Fruit fly (Drosophila melanogaster) whole organism, embryonic: ENCODE measurements around the gene Osi16.

Source experiments
- Abd-B ChIP-seq: fragments of 200-800 bp; sonication (Bioruptor generic); optimal IDR thresholded peaks from 2 replicates; lab custom pipeline; 2018; ENCODE audit warnings: missing biosample characterization, mild to moderate bottlenecking, missing genetic modification characterization, moderate library complexity
- Atf3 ChIP-seq: fragments of 200-800 bp; sonication (Bioruptor generic); optimal IDR thresholded peaks from 3 replicates; lab custom pipeline; 2016; ENCODE audit warnings: missing biosample characterization, missing genetic modification characterization
- B-H2 ChIP-seq: fragments of 200-800 bp; sonication (Bioruptor generic); optimal IDR thresholded peaks from 2 replicates; lab custom pipeline; 2018; ENCODE audit warnings: missing biosample characterization, mild to moderate bottlenecking, missing genetic modification characterization
- BEAF-32 ChIP-seq: fragments of 200-800 bp; sonication (Bioruptor generic); optimal IDR thresholded peaks from 3 replicates; lab custom pipeline; 2017; ENCODE audit warnings: missing biosample characterization, missing genetic modification characterization, mild to moderate bottlenecking, moderate library complexity, missing genetic modification reagents
- CG11247 ChIP-seq: fragments of 200-800 bp; sonication (Bioruptor generic); IDR thresholded peaks from 2 replicates; pipeline ENCODE4 v1.3.6; 2022; ENCODE audit warnings: missing biosample characterization, missing genetic modification characterization
- CG11560 ChIP-seq: fragments of 200-800 bp; sonication (Bioruptor generic); IDR thresholded peaks from 3 replicates; pipeline ENCODE4 v1.3.6; 2022; ENCODE audit warnings: missing biosample characterization, missing genetic modification characterization
- CG12071 ChIP-seq: fragments of 200-800 bp; sonication (Bioruptor generic); optimal IDR thresholded peaks from 3 replicates; lab custom pipeline; 2018; ENCODE audit warnings: missing biosample characterization, mild to moderate bottlenecking, missing genetic modification characterization
- CG12391 ChIP-seq: fragments of 200-800 bp; sonication (Bioruptor generic); optimal IDR thresholded peaks from 3 replicates; lab custom pipeline; 2018; ENCODE audit warnings: missing biosample characterization, mild to moderate bottlenecking, missing genetic modification characterization, moderate library complexity
- CG13287 ChIP-seq: fragments of 200-800 bp; sonication (Bioruptor generic); IDR thresholded peaks from 2 replicates; pipeline ENCODE4 v1.3.6; 2022; ENCODE audit warnings: missing biosample characterization, missing genetic modification characterization; ENCODE audit not compliant: partially characterized antibody
- CG1602 ChIP-seq: fragments of 200-800 bp; sonication (Bioruptor generic); optimal IDR thresholded peaks from 3 replicates; lab custom pipeline; 2016; ENCODE audit warnings: missing biosample characterization, missing genetic modification characterization
- CG1603 ChIP-seq: fragments of 200-800 bp; sonication (Bioruptor generic); optimal IDR thresholded peaks from 2 replicates; lab custom pipeline; 2019; ENCODE audit warnings: missing biosample characterization, mild to moderate bottlenecking, missing genetic modification characterization, moderate library complexity
- CG16863 ChIP-seq: fragments of 200-800 bp; sonication (Bioruptor generic); optimal IDR thresholded peaks from 3 replicates; lab custom pipeline; 2016; ENCODE audit warnings: missing biosample characterization, missing genetic modification characterization
- CG2875 ChIP-seq: fragments of 200-800 bp; sonication (Bioruptor generic); optimal IDR thresholded peaks from 2 replicates; lab custom pipeline; 2017; ENCODE audit warnings: missing biosample characterization, mild to moderate bottlenecking, missing genetic modification characterization, missing genetic modification reagents
- CG2889 ChIP-seq: fragments of 200-800 bp; sonication (Bioruptor generic); IDR thresholded peaks from 3 replicates; pipeline ENCODE4 v1.3.6; 2022; ENCODE audit warnings: missing biosample characterization, missing genetic modification characterization
- CG3065 ChIP-seq: fragments of 200-800 bp; sonication (Bioruptor generic); optimal IDR thresholded peaks from 2 replicates; lab custom pipeline; 2016; ENCODE audit warnings: missing biosample characterization, missing genetic modification characterization
- CG31365 ChIP-seq: fragments of 200-800 bp; sonication (Bioruptor generic); optimal IDR thresholded peaks from 2 replicates; lab custom pipeline; 2018; ENCODE audit warnings: missing biosample characterization, mild to moderate bottlenecking, missing genetic modification characterization
- CG33557 ChIP-seq: fragments of 200-800 bp; sonication (Bioruptor generic); optimal IDR thresholded peaks from 2 replicates; lab custom pipeline; 2019; ENCODE audit warnings: missing biosample characterization, mild to moderate bottlenecking, missing genetic modification characterization, moderate library complexity
- CG34376 ChIP-seq: fragments of 200-800 bp; sonication (Bioruptor generic); optimal IDR thresholded peaks from 2 replicates; lab custom pipeline; 2018; ENCODE audit warnings: missing biosample characterization, mild to moderate bottlenecking, missing genetic modification characterization
- CG3838 ChIP-seq: fragments of 200-800 bp; sonication (Bioruptor generic); optimal IDR thresholded peaks from 3 replicates; lab custom pipeline; 2016; ENCODE audit warnings: missing biosample characterization, missing genetic modification characterization
- CG3847 ChIP-seq: fragments of 200-800 bp; sonication (Bioruptor generic); IDR thresholded peaks from 2 replicates; pipeline ENCODE4 v1.3.6; 2022; ENCODE audit warnings: missing biosample characterization, missing genetic modification characterization
- CG43689 ChIP-seq: fragments of 200-800 bp; sonication (Bioruptor generic); IDR thresholded peaks from 2 replicates; pipeline ENCODE4 v1.3.6; 2022; ENCODE audit warnings: missing biosample characterization, missing genetic modification characterization
- CG9609 ChIP-seq: fragments of 200-800 bp; sonication (Bioruptor generic); optimal IDR thresholded peaks from 3 replicates; lab custom pipeline; 2016; ENCODE audit warnings: missing biosample characterization, missing genetic modification characterization
- Dip3 ChIP-seq: fragments of 200-800 bp; sonication (Bioruptor generic); optimal IDR thresholded peaks from 3 replicates; lab custom pipeline; 2016; ENCODE audit warnings: missing biosample characterization, missing genetic modification characterization
- Dp ChIP-seq: fragments of 200-800 bp; sonication (Bioruptor generic); optimal IDR thresholded peaks from 2 replicates; lab custom pipeline; 2018; ENCODE audit warnings: missing biosample characterization, mild to moderate bottlenecking, missing genetic modification characterization, moderate library complexity
- Dref ChIP-seq: fragments of 200-800 bp; sonication (Bioruptor generic); IDR thresholded peaks from 2 replicates; pipeline ENCODE4 v1.3.6; 2022; ENCODE audit warnings: missing biosample characterization, missing genetic modification characterization
- Eip74EF ChIP-seq, 2 experiments: fragments of 200-800 bp in 1 of 2; fragments of >200 bp in 1 of 2; sonication (Bioruptor generic) in 1 of 2; optimal IDR thresholded peaks; 2 replicates each; lab custom pipeline; 2017 to 2019; ENCODE audit warnings: missing biosample characterization in 2 of 2, missing genetic modification characterization in 2 of 2, mild to moderate bottlenecking in 1 of 2, moderate library complexity in 1 of 2
- Fer1 ChIP-seq: fragments of 200-800 bp; sonication (Bioruptor generic); optimal IDR thresholded peaks from 2 replicates; lab custom pipeline; 2017; ENCODE audit warnings: missing biosample characterization, mild to moderate bottlenecking, missing genetic modification characterization
- Fer2 ChIP-seq: fragments of 200-800 bp; sonication (Bioruptor generic); optimal IDR thresholded peaks from 2 replicates; lab custom pipeline; 2018; ENCODE audit warnings: missing biosample characterization, mild to moderate bottlenecking, missing genetic modification characterization, moderate library complexity
- Fer3 ChIP-seq: fragments of 200-800 bp; sonication (Bioruptor generic); optimal IDR thresholded peaks from 2 replicates; lab custom pipeline; 2018; ENCODE audit warnings: missing biosample characterization, mild to moderate bottlenecking, missing genetic modification characterization, moderate library complexity
- Kr ChIP-seq: fragments of 200-800 bp; sonication (Bioruptor generic); optimal IDR thresholded peaks from 2 replicates; lab custom pipeline; 2017; ENCODE audit warnings: missing biosample characterization, mild to moderate bottlenecking, missing genetic modification characterization
- Sry-β ChIP-seq: fragments of 200-800 bp; sonication (Bioruptor generic); optimal IDR thresholded peaks from 2 replicates; lab custom pipeline; 2018; ENCODE audit warnings: missing biosample characterization, mild to moderate bottlenecking, missing genetic modification characterization, moderate library complexity
- Stat92E ChIP-seq, 3 experiments: fragments of >200 bp in 2 of 3; fragments of 200-800 bp in 1 of 3; sonication (Bioruptor generic) in 1 of 3; optimal IDR thresholded peaks; 2 replicates each; lab custom pipeline; 2017 to 2019; ENCODE audit warnings: missing biosample characterization in 3 of 3, missing genetic modification characterization in 3 of 3, mild to moderate bottlenecking in 1 of 3, moderate library complexity in 1 of 3
- ash1 ChIP-seq: fragments of 200-800 bp; sonication (Bioruptor generic); optimal IDR thresholded peaks from 2 replicates; lab custom pipeline; 2018; ENCODE audit warnings: missing biosample characterization, mild to moderate bottlenecking, missing genetic modification characterization
- bab2 ChIP-seq: fragments of 200-800 bp; sonication (Bioruptor generic); optimal IDR thresholded peaks from 2 replicates; lab custom pipeline; 2016; ENCODE audit warnings: missing biosample characterization, missing genetic modification characterization
- croc ChIP-seq: fragments of 200-800 bp; sonication (Bioruptor generic); conservative IDR thresholded peaks from 3 replicates; pipeline ENCODE4 v1.3.6; 2022; ENCODE audit warnings: missing biosample characterization, missing genetic modification characterization
- dan ChIP-seq: fragments of 200-800 bp; sonication (Bioruptor generic); IDR thresholded peaks from 2 replicates; pipeline ENCODE4 v1.3.6; 2022; ENCODE audit warnings: missing biosample characterization, missing genetic modification characterization
- dimm ChIP-seq: fragments of 200-800 bp; sonication (Bioruptor generic); IDR thresholded peaks from 2 replicates; pipeline ENCODE4 v1.3.6; 2022; ENCODE audit warnings: missing biosample characterization, missing genetic modification characterization
- her ChIP-seq: fragments of 200-800 bp; sonication (Bioruptor generic); optimal IDR thresholded peaks from 2 replicates; lab custom pipeline; 2016; ENCODE audit warnings: missing biosample characterization, missing genetic modification characterization
- inv ChIP-seq: fragments of 200-800 bp; sonication (Bioruptor generic); IDR thresholded peaks from 2 replicates; pipeline ENCODE4 v1.3.6; 2022; ENCODE audit warnings: missing biosample characterization, missing genetic modification characterization; ENCODE audit not compliant: partially characterized antibody
- lola ChIP-seq, 3 experiments: fragments of >200 bp in 2 of 3; fragments of 200-800 bp in 1 of 3; sonication (Bioruptor generic) in 1 of 3; optimal IDR thresholded peaks; 2 replicates each; lab custom pipeline; 2017 to 2019; ENCODE audit warnings: missing biosample characterization in 3 of 3, missing genetic modification characterization in 3 of 3, mild to moderate bottlenecking in 1 of 3, moderate library complexity in 1 of 3
- nom ChIP-seq: fragments of 200-800 bp; sonication (Bioruptor generic); optimal IDR thresholded peaks from 2 replicates; lab custom pipeline; 2017; ENCODE audit warnings: missing biosample characterization, missing genetic modification characterization, mild to moderate bottlenecking, moderate library complexity, missing genetic modification reagents
- psq ChIP-seq: fragments of 200-800 bp; sonication (Bioruptor generic); optimal IDR thresholded peaks from 2 replicates; lab custom pipeline; 2017; ENCODE audit warnings: missing biosample characterization, missing genetic modification characterization
- seq ChIP-seq: fragments of 200-800 bp; sonication (Bioruptor generic); IDR thresholded peaks from 2 replicates; pipeline ENCODE4 v1.3.6; 2022; ENCODE audit warnings: missing biosample characterization, missing genetic modification characterization
- shn ChIP-seq: fragments of 200-800 bp; sonication (Bioruptor generic); optimal IDR thresholded peaks from 3 replicates; lab custom pipeline; 2016; ENCODE audit warnings: missing biosample characterization, missing genetic modification characterization
- sna ChIP-seq: fragments of 200-800 bp; sonication (Bioruptor generic); IDR thresholded peaks from 2 replicates; pipeline ENCODE4 v1.3.6; 2022; ENCODE audit warnings: missing biosample characterization, missing genetic modification characterization; ENCODE audit not compliant: partially characterized antibody
- tna ChIP-seq: fragments of 200-800 bp; sonication (Bioruptor generic); IDR thresholded peaks from 2 replicates; pipeline ENCODE4 v1.3.6; 2022; ENCODE audit warnings: missing biosample characterization, missing genetic modification characterization; ENCODE audit not compliant: partially characterized antibody
- trem ChIP-seq: fragments of 200-800 bp; optimal IDR thresholded peaks from 3 replicates; lab custom pipeline; 2019; ENCODE audit warnings: missing biosample characterization, mild to moderate bottlenecking, missing genetic modification characterization, moderate library complexity
- tup ChIP-seq: fragments of 200-800 bp; sonication (Bioruptor generic); optimal IDR thresholded peaks from 2 replicates; lab custom pipeline; 2016; ENCODE audit warnings: missing biosample characterization, mild to moderate bottlenecking, missing genetic modification characterization, moderate library complexity
- zfh2 ChIP-seq: fragments of 200-800 bp; sonication (Bioruptor generic); optimal IDR thresholded peaks from 2 replicates; lab custom pipeline; 2016; ENCODE audit warnings: missing biosample characterization, missing genetic modification characterization

The Osi16 gene

dm6 chr3R:6352893-6353623 lies 48.0 kb downstream of the Osi16 start (continued):
- TF ChIP-seq Abd-B (GFP tag; lab: Kevin White, UChicago) = no peak
- TF ChIP-seq Fer1 (GFP tag; lab: Kevin White, UChicago) = no peak
- TF ChIP-seq CG9609 (GFP tag; lab: Kevin White, UChicago) = no peak
- no peak for TF ChIP-seq CG3838 (GFP tag; lab: Kevin White, UChicago)
- no peak for TF ChIP-seq her (GFP tag; lab: Kevin White, UChicago)
- TF ChIP-seq CG2889 = no peak
- no peak for TF ChIP-seq Dip3 (GFP tag; lab: Kevin White, UChicago)
- TF ChIP-seq CG3847 (GFP tag; lab: Robert Waterston, UW) = no peak
- no peak for TF ChIP-seq Fer2 (tag; lab: Kevin White, UChicago)
- TF ChIP-seq shn (GFP tag; lab: Kevin White, UChicago) = no peak
- no peak for TF ChIP-seq Dref (GFP tag; lab: Robert Waterston, UW)
- peak; percentile 8 for TF ChIP-seq CG12071 (GFP tag; lab: Kevin White, UChicago)
- TF ChIP-seq Kr (GFP tag; lab: Kevin White, UChicago) = no peak
- TF ChIP-seq CG13287 (GFP tag; lab: Robert Waterston, UW) = no peak
- no peak for TF ChIP-seq zfh2 (GFP tag; lab: Kevin White, UChicago)
- no peak for TF ChIP-seq Stat92E (GFP tag; optimal IDR thresholded peaks at IDR 0.05; lab: Kevin White, UChicago)
- TF ChIP-seq CG31365 (tag; lab: Kevin White, UChicago) = no peak
- TF ChIP-seq Atf3 = no peak
- no peak for TF ChIP-seq trem
- TF ChIP-seq nom = no peak
- peak; percentile 50 for TF ChIP-seq CG12391 (tag; lab: Kevin White, UChicago)
- no peak for TF ChIP-seq seq
- TF ChIP-seq dan (GFP tag; lab: Robert Waterston, UW) = no peak
- TF ChIP-seq B-H2 = no peak
- peak; percentile 33 for TF ChIP-seq CG1603
- no peak for TF ChIP-seq CG33557 (GFP tag; lab: Kevin White, UChicago)
- no peak for TF ChIP-seq ash1 (GFP tag; lab: Kevin White, UChicago)
- peak; percentile 18 for TF ChIP-seq Sry-β (GFP tag; lab: Kevin White, UChicago)
- no peak for TF ChIP-seq dimm
- no peak for TF ChIP-seq croc (GFP tag; lab: Robert Waterston, UW)
- no peak for TF ChIP-seq Eip74EF (GFP tag; optimal IDR thresholded peaks at IDR 0.05; lab: Kevin White, UChicago)
- TF ChIP-seq tup (GFP tag; lab: Kevin White, UChicago) = no peak
- TF ChIP-seq CG11247 (GFP tag; lab: Robert Waterston, UW) = no peak
- no peak; the same call in 1 of the 2 replicates for TF ChIP-seq tna
- no peak for TF ChIP-seq BEAF-32 (GFP tag; lab: Kevin White, UChicago)
- TF ChIP-seq lola (GFP tag; optimal IDR thresholded peaks at IDR 0.05; lab: Kevin White, UChicago) = peak in 1 of 3 experiments; percentile 40
- no peak for TF ChIP-seq CG11560 (tag; lab: Robert Waterston, UW)
- TF ChIP-seq Dp (GFP tag; lab: Kevin White, UChicago) = no peak
- TF ChIP-seq CG34376 (GFP tag; lab: Kevin White, UChicago) = no peak
- peak; percentile 15 for TF ChIP-seq CG1602 (GFP tag; lab: Kevin White, UChicago)
- no peak for TF ChIP-seq bab2 (GFP tag; lab: Kevin White, UChicago)
- peak; percentile 4 for TF ChIP-seq Fer3 (tag; lab: Kevin White, UChicago)
- TF ChIP-seq CG2875 = peak; percentile 26
- TF ChIP-seq CG3065 (GFP tag; lab: Kevin White, UChicago) = no peak
- no peak for TF ChIP-seq sna (GFP tag; lab: Robert Waterston, UW)
- no peak for TF ChIP-seq CG16863 (GFP tag; lab: Kevin White, UChicago)
- no peak for TF ChIP-seq CG43689 (GFP tag; lab: Robert Waterston, UW)
- no peak for TF ChIP-seq inv
- no peak for TF ChIP-seq psq (GFP tag; lab: Kevin White, UChicago)
